Worm (Caenorhabditis elegans) whole organism, L1 larva: ENCODE results near the gene F57B1.5.
A peak's percentile ranks its signal among the peaks of the same experiment; 100 is the strongest.

ENCODE experiments used
- C04F5.9 ChIP-seq: sonication (generic microtip); optimal IDR thresholded peaks from 2 replicates; lab custom pipeline; 2016; ENCODE audit warnings: missing genetic modification characterization, missing compliant biosample characterization
- C16A3.4 ChIP-seq: fragments of 150-350 bp; optimal IDR thresholded peaks from 2 replicates; lab custom pipeline; 2014; ENCODE audit warnings: missing biosample characterization, missing genetic modification characterization
- Y116A8C.19 ChIP-seq: sonication (generic microtip); optimal IDR thresholded peaks from 2 replicates; lab custom pipeline; 2016; ENCODE audit warnings: missing compliant biosample characterization, missing genetic modification characterization, borderline replicate concordance
- blmp-1 ChIP-seq: fragments of 150-350 bp; optimal IDR thresholded peaks from 2 replicates; lab custom pipeline; 2014; ENCODE audit warnings: missing biosample characterization, missing genetic modification characterization
- ceh-8 ChIP-seq: fragments of 200-800 bp; sonication (Bioruptor generic); optimal IDR thresholded peaks from 2 replicates; lab custom pipeline; 2018; ENCODE audit warnings: mild to moderate bottlenecking, missing genetic modification characterization, moderate library complexity, missing compliant biosample characterization
- ceh-82 ChIP-seq, 3 experiments: fragments of 150-350 bp in 1 of 3; sonication (generic microtip) in 2 of 3; optimal IDR thresholded peaks; 2 replicates each; lab custom pipeline; 2014 to 2017; ENCODE audit warnings: missing biosample characterization in 3 of 3, missing genetic modification characterization in 3 of 3
- ceh-88 ChIP-seq: fragments of 200-800 bp; sonication (Bioruptor generic); IDR thresholded peaks from 2 replicates; pipeline ENCODE4 v1.3.6; 2022; ENCODE audit warnings: missing genetic modification characterization, missing compliant biosample characterization
- ceh-90 ChIP-seq: sonication (generic microtip); optimal IDR thresholded peaks from 2 replicates; lab custom pipeline; 2016; ENCODE audit warnings: missing genetic modification characterization, missing compliant biosample characterization
- dpl-1 ChIP-seq, 3 experiments: fragments of 150-350 bp in 2 of 3; sonication (generic microtip) in 1 of 3; optimal IDR thresholded peaks; 2 replicates each; lab custom pipeline; 2014 to 2017; ENCODE audit warnings: missing biosample characterization in 3 of 3, missing genetic modification characterization in 3 of 3, missing genetic modification reagents in 3 of 3
- efl-1 ChIP-seq, 4 experiments: fragments of 150-350 bp; optimal IDR thresholded peaks in 3 of 4; peaks in 1 of 4; 1 replicate in 1 of 4; 2 replicates in 3 of 4; lab custom pipeline; 2014; ENCODE audit warnings: missing biosample characterization in 2 of 4, missing genetic modification characterization in 2 of 4, missing genetic modification reagents in 2 of 4
- egl-13 ChIP-seq: sonication (generic microtip); optimal IDR thresholded peaks from 2 replicates; lab custom pipeline; 2016; ENCODE audit warnings: missing genotype, missing genetic modification reagents, missing genetic modification characterization, missing compliant biosample characterization
- egl-27 ChIP-seq, 2 experiments: fragments of 150-350 bp in 1 of 2; sonication (generic microtip); optimal IDR thresholded peaks; 3 replicates each; lab custom pipeline; 2017 to 2018; ENCODE audit warnings: missing biosample characterization in 2 of 2, missing genetic modification characterization in 2 of 2, missing genetic modification reagents in 2 of 2
- elt-2 ChIP-seq: sonication (generic microtip); optimal IDR thresholded peaks from 2 replicates; lab custom pipeline; 2016; ENCODE audit warnings: missing genetic modification characterization, mild to moderate bottlenecking, inconsistent platforms, missing compliant biosample characterization, missing genetic modification reagents
- elt-3 ChIP-seq, 6 experiments: fragments of 150-350 bp in 1 of 6; sonication (generic microtip); optimal IDR thresholded peaks; 2 replicates each; lab custom pipeline; 2017 to 2018; ENCODE audit warnings: missing biosample characterization in 6 of 6, missing genetic modification characterization in 6 of 6, inconsistent platforms in 1 of 6
- ets-5 ChIP-seq: fragments of 200-800 bp; sonication (Bioruptor generic); IDR thresholded peaks from 2 replicates; pipeline ENCODE4 v1.3.6; 2022; ENCODE audit warnings: missing genetic modification characterization, missing compliant biosample characterization
- fkh-10 ChIP-seq: sonication (generic microtip); optimal IDR thresholded peaks from 2 replicates; lab custom pipeline; 2017; ENCODE audit warnings: missing biosample characterization, missing genetic modification reagents, missing genetic modification characterization
- fos-1 ChIP-seq: fragments of 150-350 bp; optimal IDR thresholded peaks from 2 replicates; lab custom pipeline; 2014; ENCODE audit warnings: missing biosample characterization, missing genetic modification characterization
- grh-1 ChIP-seq: fragments of 200-800 bp; sonication (Bioruptor generic); IDR thresholded peaks from 2 replicates; pipeline ENCODE4 v1.3.6; 2022; ENCODE audit warnings: missing genetic modification reagents, missing genetic modification characterization, missing compliant biosample characterization
- hpl-2 ChIP-seq: fragments of 150-350 bp; optimal IDR thresholded peaks from 2 replicates; lab custom pipeline; 2014; ENCODE audit warnings: missing biosample characterization, missing genetic modification reagents, missing genetic modification characterization
- isw-1 ChIP-seq: fragments of 200-800 bp; sonication (Bioruptor generic); IDR thresholded peaks from 2 replicates; pipeline ENCODE4 v1.3.6; 2022; ENCODE audit warnings: missing genetic modification characterization, missing compliant biosample characterization
- jun-1 ChIP-seq: fragments of 150-350 bp; optimal IDR thresholded peaks from 2 replicates; lab custom pipeline; 2014; ENCODE audit warnings: missing biosample characterization, missing genetic modification reagents, missing genetic modification characterization
- lin-13 ChIP-seq: fragments of 150-350 bp; optimal IDR thresholded peaks from 2 replicates; lab custom pipeline; 2014; ENCODE audit warnings: missing biosample characterization, missing genetic modification reagents, missing genetic modification characterization
- lin-14 ChIP-seq: fragments of 200-800 bp; sonication (Bioruptor generic); optimal IDR thresholded peaks from 2 replicates; lab custom pipeline; 2018; ENCODE audit warnings: mild to moderate bottlenecking, missing genetic modification characterization, moderate library complexity, missing compliant biosample characterization
- lin-15B ChIP-seq: fragments of 150-350 bp; sonication (generic microtip); optimal IDR thresholded peaks from 3 replicates; lab custom pipeline; 2014; ENCODE audit warnings: missing biosample characterization, missing genetic modification characterization
- lsy-2 ChIP-seq, 2 experiments: fragments of 150-350 bp; optimal IDR thresholded peaks; 2 replicates each; lab custom pipeline; 2014; ENCODE audit warnings: missing biosample characterization in 2 of 2, missing genetic modification characterization in 2 of 2
- nhr-11 ChIP-seq: fragments of 150-350 bp; optimal IDR thresholded peaks from 2 replicates; lab custom pipeline; 2014; ENCODE audit warnings: missing biosample characterization, missing genetic modification characterization
- nhr-19 ChIP-seq: fragments of 200-800 bp; sonication (Bioruptor generic); conservative IDR thresholded peaks from 2 replicates; pipeline ENCODE4 v1.3.6; 2022; ENCODE audit warnings: missing genetic modification characterization, missing compliant biosample characterization
- nhr-28 ChIP-seq: fragments of 150-350 bp; optimal IDR thresholded peaks from 2 replicates; lab custom pipeline; 2014; ENCODE audit warnings: missing biosample characterization, missing genetic modification characterization
- nhr-71 ChIP-seq: sonication (generic microtip); optimal IDR thresholded peaks from 2 replicates; lab custom pipeline; 2016; ENCODE audit warnings: mild to moderate bottlenecking, missing genetic modification characterization, moderate library complexity, missing compliant biosample characterization
- nhr-85 ChIP-seq: sonication (generic microtip); peaks from one replicate; lab custom pipeline; 2016; ENCODE audit warnings: missing genetic modification characterization, inconsistent platforms, missing compliant biosample characterization
- nhr-90 ChIP-seq: sonication (generic microtip); optimal IDR thresholded peaks from 2 replicates; lab custom pipeline; 2016; ENCODE audit warnings: mild to moderate bottlenecking, missing genetic modification characterization, missing compliant biosample characterization; ENCODE audit not compliant: poor library complexity
- pqm-1 ChIP-seq: sonication (generic microtip); optimal IDR thresholded peaks from 3 replicates; lab custom pipeline; 2017; ENCODE audit warnings: missing biosample characterization, missing genetic modification characterization
- rnt-1 ChIP-seq: sonication (generic microtip); optimal IDR thresholded peaks from 2 replicates; lab custom pipeline; 2016; ENCODE audit warnings: mild to moderate bottlenecking, missing genetic modification characterization, moderate library complexity, missing compliant biosample characterization
- skn-1 ChIP-seq: fragments of 150-350 bp; optimal IDR thresholded peaks from 2 replicates; lab custom pipeline; 2014; ENCODE audit warnings: missing biosample characterization, missing genetic modification characterization
- snpc-4 ChIP-seq: fragments of 150-350 bp; optimal IDR thresholded peaks from 2 replicates; lab custom pipeline; 2014; ENCODE audit warnings: missing biosample characterization, missing genetic modification characterization
- sox-4 ChIP-seq: sonication (generic microtip); optimal IDR thresholded peaks from 2 replicates; lab custom pipeline; 2016; ENCODE audit warnings: missing genetic modification characterization, missing compliant biosample characterization
- tbx-2 ChIP-seq: sonication (generic microtip); optimal IDR thresholded peaks from 2 replicates; lab custom pipeline; 2016; ENCODE audit warnings: missing genetic modification characterization, missing compliant biosample characterization
- unc-86 ChIP-seq: sonication (generic microtip); optimal IDR thresholded peaks from 2 replicates; lab custom pipeline; 2016; ENCODE audit warnings: missing genetic modification characterization, missing compliant biosample characterization
- zip-4 ChIP-seq: fragments of 200-800 bp; sonication (Bioruptor generic); optimal IDR thresholded peaks from 2 replicates; lab custom pipeline; 2018; ENCODE audit warnings: mild to moderate bottlenecking, missing genetic modification characterization, moderate library complexity, missing compliant biosample characterization

F57B1.5 gene

DNA sequence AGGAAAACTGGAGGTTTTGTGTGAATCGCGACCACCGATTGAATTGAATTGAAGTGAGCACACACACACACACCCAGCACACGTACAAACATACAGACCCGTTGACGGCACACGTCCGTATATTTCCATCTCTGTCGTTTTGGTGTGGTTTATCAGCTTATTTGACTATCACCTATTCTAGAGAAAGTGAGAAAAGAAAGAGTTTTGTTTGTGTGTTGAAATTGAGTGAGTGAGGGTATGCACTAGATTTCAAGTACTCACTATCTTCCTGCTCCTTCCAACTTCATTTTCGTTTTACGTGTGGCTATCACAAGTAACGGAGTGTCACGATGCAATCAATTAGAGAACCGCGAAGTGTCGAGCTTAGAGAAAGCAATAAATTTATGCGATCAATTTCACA lies 43.7 kb upstream of the F57B1.5 start (continued):
- TF ChIP-seq ets-5 (GFP tag; lab: Robert Waterston, UW) (no peak), C04F5.9 (tag; lab: Kevin White, UChicago) (no peak), nhr-71 (no peak)

ce11 chrV:13165244-13165643 lies 42.3 kb upstream of the F57B1.5 start:
- TF ChIP-seq fkh-10 (GFP tag; lab: Kevin White, UChicago) (peak; percentile 76), rnt-1 (no peak), grh-1 (GFP tag; lab: Robert Waterston, UW) (no peak), ceh-88 (GFP tag; lab: Robert Waterston, UW) (no peak), lin-14 (GFP tag; lab: Kevin White, UChicago) (peak; percentile 27)

ce11 chrV:13166582-13166981 lies 40.9 kb upstream of the F57B1.5 start:
- TF ChIP-seq ceh-88 (GFP tag; lab: Robert Waterston, UW): no peak
- TF ChIP-seq lin-14 (GFP tag; lab: Kevin White, UChicago): peak; percentile 60

DNA sequence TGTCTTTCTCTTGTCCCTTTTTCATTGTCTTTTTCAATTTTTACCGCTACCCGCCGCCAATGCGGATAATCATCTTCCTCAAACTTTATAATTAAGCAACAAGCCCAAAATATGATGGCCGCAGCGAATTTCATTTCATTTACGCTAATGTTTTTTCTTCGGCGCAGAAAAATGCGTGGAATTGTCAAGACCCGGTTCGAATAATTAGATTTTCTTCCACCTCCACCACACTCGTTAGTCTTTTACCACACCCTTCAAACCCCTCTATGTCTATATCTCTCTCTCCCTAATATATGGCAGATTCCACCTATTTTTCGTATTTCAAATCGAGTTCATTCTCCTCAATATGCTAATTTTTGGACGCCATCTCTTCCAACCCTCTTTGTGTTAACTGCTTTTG lies 37.0 kb upstream of the F57B1.5 start:
- TF ChIP-seq Y116A8C.19 (tag; lab: Kevin White, UChicago): no peak
- TF ChIP-seq lin-14 (GFP tag; lab: Kevin White, UChicago): peak; percentile 40
- peak; percentile 21 for TF ChIP-seq blmp-1 (tag; lab: Kevin White, UChicago)

- no peak for TF ChIP-seq fos-1 (tag; lab: Kevin White, UChicago)
- no peak for TF ChIP-seq isw-1 (GFP tag; lab: Robert Waterston, UW)
- no peak for TF ChIP-seq ceh-82 (tag; optimal IDR thresholded peaks at IDR 0.05; lab: Kevin White, UChicago)
- TF ChIP-seq blmp-1 (tag; lab: Kevin White, UChicago): peak; percentile 93
- TF ChIP-seq ceh-88 (GFP tag; lab: Robert Waterston, UW): no peak
- no peak for TF ChIP-seq nhr-28 (tag; lab: Kevin White, UChicago)
- TF ChIP-seq zip-4 (GFP tag; lab: Kevin White, UChicago): no peak
- TF ChIP-seq snpc-4: no peak
- 0 out of 2 replicates have a peak, but pooled peaks have one; percentile 17 for TF ChIP-seq grh-1 (GFP tag; lab: Robert Waterston, UW)
- TF ChIP-seq lin-15B: no peak
- TF ChIP-seq elt-3 (tag; optimal IDR thresholded peaks at IDR 0.05; lab: Kevin White, UChicago): peak in 5 of 6 experiments; percentile 34 to 86 (median 76)
- TF ChIP-seq tbx-2 (tag; lab: Kevin White, UChicago): no peak
Measured at ce11 chrV:13173718-13174117, 33.8 kb upstream of the F57B1.5 start.

ce11 chrV:13176117-13176753 lies 31.3 kb upstream of the F57B1.5 start, which contains the start of gene him-17:
TSS of gene him-17 (plus strand) at chrV:13176711.
- TF ChIP-seq ceh-8 (GFP tag; lab: Kevin White, UChicago): no peak
- peak; percentile 7 to 50 for TF ChIP-seq efl-1 (optimal IDR thresholded peaks at IDR 0.05; lab: Kevin White, UChicago)
- peak; percentile 33 to 93 for TF ChIP-seq efl-1 (GFP tag; optimal IDR thresholded peaks at IDR 0.05 in 1 of 2; lab: Kevin White, UChicago)
- TF ChIP-seq lsy-2 (tag; optimal IDR thresholded peaks at IDR 0.05; lab: Kevin White, UChicago): peak; percentile 33 to 45
- no peak for TF ChIP-seq nhr-28 (tag; lab: Kevin White, UChicago)
- peak; percentile 55 for TF ChIP-seq skn-1 (tag; lab: Kevin White, UChicago)
- TF ChIP-seq ceh-90 (tag; lab: Kevin White, UChicago): no peak
- TF ChIP-seq elt-3 (tag; optimal IDR thresholded peaks at IDR 0.05; lab: Kevin White, UChicago): peak in 1 of 6 experiments; percentile 51
- TF ChIP-seq ceh-82 (tag; optimal IDR thresholded peaks at IDR 0.05; lab: Kevin White, UChicago): peak; percentile 9 to 35 (median 30)
- peak; percentile 23 for TF ChIP-seq egl-13 (tag; lab: Kevin White, UChicago)
- no peak for TF ChIP-seq fos-1 (tag; lab: Kevin White, UChicago)
- peak; percentile 23 for TF ChIP-seq lin-13 (GFP tag; lab: Kevin White, UChicago)
- TF ChIP-seq hpl-2 (GFP tag; lab: Kevin White, UChicago): no peak
- TF ChIP-seq egl-27 (tag; optimal IDR thresholded peaks at IDR 0.05; lab: Kevin White, UChicago): no peak
- peak; percentile 60 for TF ChIP-seq nhr-19 (GFP tag; lab: Robert Waterston, UW)
- peak; percentile 48 for TF ChIP-seq nhr-90 (tag; lab: Kevin White, UChicago)
- peak; percentile 50 for TF ChIP-seq C16A3.4 (tag; lab: Kevin White, UChicago)
- TF ChIP-seq grh-1 (GFP tag; lab: Robert Waterston, UW): no peak
- TF ChIP-seq dpl-1 (GFP tag; optimal IDR thresholded peaks at IDR 0.05; lab: Kevin White, UChicago): peak in 2 of 3 experiments; percentile 33 to 69
- no peak for TF ChIP-seq sox-4 (tag; lab: Kevin White, UChicago)
- no peak for TF ChIP-seq pqm-1 (tag; lab: Kevin White, UChicago)
- peak; percentile 27 for TF ChIP-seq unc-86 (tag; lab: Kevin White, UChicago)
- TF ChIP-seq nhr-85 (tag; lab: Kevin White, UChicago): peak; percentile 79
- TF ChIP-seq snpc-4: peak; percentile 61
- peak; percentile 36 for TF ChIP-seq elt-2 (tag; lab: Kevin White, UChicago)
- TF ChIP-seq jun-1 (tag; lab: Kevin White, UChicago): peak; percentile 19
- TF ChIP-seq C04F5.9 (tag; lab: Kevin White, UChicago): no peak
- peak; percentile 2 for TF ChIP-seq nhr-11 (tag; lab: Kevin White, UChicago)
